Fruit fly (Drosophila melanogaster): ENCODE results near the gene CG6138.

The CG6138 gene

dm6 chr2L:10614660-10615479 lies 47.8 kb downstream of the CG6138 start (continued):
- TF ChIP-seq Lpt (GFP tag; optimal IDR thresholded peaks at IDR 0.05) (no peak), ss (GFP tag; optimal IDR thresholded peaks at IDR 0.05) (no peak), topi (GFP tag; optimal IDR thresholded peaks at IDR 0.05) (no peak), CG6808 (GFP tag; optimal IDR thresholded peaks at IDR 0.05) (peak; percentile 5), CG1621 (tag; optimal IDR thresholded peaks at IDR 0.05) (no peak), CG34406 (GFP tag; optimal IDR thresholded peaks at IDR 0.05) (no peak), CG11902 (GFP tag; optimal IDR thresholded peaks at IDR 0.05) (no peak), CG32006 (GFP tag; optimal IDR thresholded peaks at IDR 0.05) (peak; percentile 45), CG15336 (GFP tag; IDR thresholded peaks at IDR 0.05) (peak; percentile 38), CG11294 (GFP tag; IDR thresholded peaks at IDR 0.05) (no peak), Eip93F (GFP tag; optimal IDR thresholded peaks at IDR 0.05) (no peak), dsx (GFP tag; optimal IDR thresholded peaks at IDR 0.05; ENCODE audit: poor library complexity, severe bottlenecking) (peak; percentile 3)

- peak; percentile 63 for TF ChIP-seq CG10631 (GFP tag; optimal IDR thresholded peaks at IDR 0.05)
- TF ChIP-seq CG11762 (GFP tag; optimal IDR thresholded peaks at IDR 0.05; ENCODE audit: insufficient read depth) = peak; percentile 18
- peak; percentile 69 for TF ChIP-seq Smox (GFP tag; optimal IDR thresholded peaks at IDR 0.05)
- peak; percentile 49; the same call in 2 of the 3 replicates for TF ChIP-seq eg (GFP tag; IDR thresholded peaks at IDR 0.05)
- TF ChIP-seq Ets21C (GFP tag; optimal IDR thresholded peaks at IDR 0.05) = peak; percentile 39
- peak; percentile 55 for TF ChIP-seq CG3032 (tag; optimal IDR thresholded peaks at IDR 0.05)
- TF ChIP-seq CG11294 (GFP tag; IDR thresholded peaks at IDR 0.05) = no peak
- peak; percentile 66 for TF ChIP-seq pdm3 (GFP tag; optimal IDR thresholded peaks at IDR 0.05)
- TF ChIP-seq Blimp-1 (GFP tag; optimal IDR thresholded peaks at IDR 0.05) = peak; percentile 50
- TF ChIP-seq Sox15 (GFP tag; optimal IDR thresholded peaks at IDR 0.05) = peak; percentile 30
- TF ChIP-seq Lpt (GFP tag; optimal IDR thresholded peaks at IDR 0.05) = no peak
- TF ChIP-seq dac (GFP tag; optimal IDR thresholded peaks at IDR 0.05) = no peak
- peak; percentile 66 for TF ChIP-seq acj6 (GFP tag; optimal IDR thresholded peaks at IDR 0.05)
- TF ChIP-seq Eip93F (GFP tag; optimal IDR thresholded peaks at IDR 0.05) = no peak
- TF ChIP-seq CG6808 (GFP tag; optimal IDR thresholded peaks at IDR 0.05) = peak; percentile 42
- TF ChIP-seq CG6163 (GFP tag; IDR thresholded peaks at IDR 0.05) = peak; percentile 48; the same call in 1 of the 3 replicates
- TF ChIP-seq cyc (GFP tag; optimal IDR thresholded peaks at IDR 0.05) = peak; percentile 48
- TF ChIP-seq CG8119 (GFP tag; IDR thresholded peaks at IDR 0.05) = peak; percentile 77
- peak; percentile 62 for TF ChIP-seq CG3919 (GFP tag; optimal IDR thresholded peaks at IDR 0.05)
- peak; percentile 37 for TF ChIP-seq CG6854 (GFP tag; optimal IDR thresholded peaks at IDR 0.05)
- TF ChIP-seq Hr38 (GFP tag; optimal IDR thresholded peaks at IDR 0.05) = no peak
- peak; percentile 62 for TF ChIP-seq CG15336 (GFP tag; IDR thresholded peaks at IDR 0.05)
- peak; percentile 53 for TF ChIP-seq Sox14 (GFP tag; optimal IDR thresholded peaks at IDR 0.05)
- TF ChIP-seq fkh (GFP tag; optimal IDR thresholded peaks at IDR 0.05) = no peak
- TF ChIP-seq achi (GFP tag; optimal IDR thresholded peaks at IDR 0.05) = peak; percentile 57
- TF ChIP-seq Eip75B (GFP tag; optimal IDR thresholded peaks at IDR 0.05) = peak; percentile 67
- peak; percentile 92 for TF ChIP-seq Eip78C (GFP tag)
- no peak for TF ChIP-seq salr (GFP tag; optimal IDR thresholded peaks at IDR 0.05)
- peak; percentile 36 for TF ChIP-seq Hr4 (GFP tag; optimal IDR thresholded peaks at IDR 0.05)
- TF ChIP-seq dsx (GFP tag; optimal IDR thresholded peaks at IDR 0.05; ENCODE audit: poor library complexity, severe bottlenecking) = peak; percentile 40
- peak; percentile 52 for TF ChIP-seq spab (GFP tag; optimal IDR thresholded peaks at IDR 0.05)
- no peak for TF ChIP-seq CG9139 (GFP tag; optimal IDR thresholded peaks at IDR 0.05)
- peak; percentile 69 for TF ChIP-seq OdsH (GFP tag; optimal IDR thresholded peaks at IDR 0.05)
- peak; percentile 54 for TF ChIP-seq CG32006 (GFP tag; optimal IDR thresholded peaks at IDR 0.05)
- TF ChIP-seq CG11902 (GFP tag; optimal IDR thresholded peaks at IDR 0.05) = no peak
- TF ChIP-seq fd85E (GFP tag; optimal IDR thresholded peaks at IDR 0.05) = no peak
- peak; percentile 59 for TF ChIP-seq Ets96B (tag; optimal IDR thresholded peaks at IDR 0.05)
- TF ChIP-seq CG8319 (GFP tag; optimal IDR thresholded peaks at IDR 0.05) = peak; percentile 36
- peak; percentile 6 to 44 for TF ChIP-seq ss (GFP tag; optimal IDR thresholded peaks at IDR 0.05)
- peak; percentile 72 for TF ChIP-seq Sox102F (GFP tag; optimal IDR thresholded peaks at IDR 0.05)
- TF ChIP-seq CG1621 (tag; optimal IDR thresholded peaks at IDR 0.05) = peak; percentile 15
- TF ChIP-seq esn (GFP tag; optimal IDR thresholded peaks at IDR 0.05) = peak; percentile 79
- peak; percentile 55 for TF ChIP-seq Hr39 (GFP tag; optimal IDR thresholded peaks at IDR 0.05)
- no peak for TF ChIP-seq Gug (GFP tag; IDR thresholded peaks at IDR 0.05)
These were observed 48.8 kb downstream of the CG6138 start for dm6 chr2L:10615889-10616288.
